Worm (Caenorhabditis elegans): ENCODE data around the gene erh-2.

Gene erh-2

ce11 chrIII:4581495-4581894, 11.5 kb upstream of the erh-2 start, which contains the start of gene F35G12.12:
Gene F35G12.12 (plus strand): TSS chrIII:4581795.
- TF ChIP-seq ces-1 (GFP tag; optimal IDR thresholded peaks at IDR 0.05): no peak
- TF ChIP-seq ceh-39 (tag; optimal IDR thresholded peaks at IDR 0.05): no peak
- TF ChIP-seq bed-3 (GFP tag; optimal IDR thresholded peaks at IDR 0.05): no peak
- no peak for TF ChIP-seq sptf-1 (tag; optimal IDR thresholded peaks at IDR 0.05)
- TF ChIP-seq flh-1 (GFP tag; optimal IDR thresholded peaks at IDR 0.05): no peak
- TF ChIP-seq ceh-43 (GFP tag; optimal IDR thresholded peaks at IDR 0.05): no peak

- TF ChIP-seq mep-1 (tag; optimal IDR thresholded peaks at IDR 0.05) (no peak), drap-1 (GFP tag; optimal IDR thresholded peaks at IDR 0.05) (no peak), nhr-28 (tag; optimal IDR thresholded peaks at IDR 0.05) (no peak), cnd-1 (tag; optimal IDR thresholded peaks at IDR 0.05) (no peak), flh-1 (GFP tag; optimal IDR thresholded peaks at IDR 0.05) (no peak), blmp-1 (tag; optimal IDR thresholded peaks at IDR 0.05) (no peak), zip-8 (tag; optimal IDR thresholded peaks at IDR 0.05) (no peak), nhr-12 (tag; optimal IDR thresholded peaks at IDR 0.05) (no peak), pha-4 (tag; optimal IDR thresholded peaks at IDR 0.05) (no peak), ztf-11 (tag; optimal IDR thresholded peaks at IDR 0.05) (no peak), ceh-39 (tag; optimal IDR thresholded peaks at IDR 0.05) (no peak), M03D4.4 (tag; optimal IDR thresholded peaks at IDR 0.05) (no peak), nhr-76 (tag; optimal IDR thresholded peaks at IDR 0.05) (no peak), unc-39 (tag; optimal IDR thresholded peaks at IDR 0.05) (no peak)
Observed at ce11 chrIII:4584068-4584566, 8.9 kb upstream of the erh-2 start, which contains the start of gene F35G12.5. Gene F35G12.5 (plus strand): TSS chrIII:4584118.

- TF ChIP-seq lsy-2 (tag; optimal IDR thresholded peaks at IDR 0.05) (peak; percentile 92), mab-5 (tag; optimal IDR thresholded peaks at IDR 0.05) (no peak), elt-3 (tag; optimal IDR thresholded peaks at IDR 0.05) (no peak), hlh-1 (tag; optimal IDR thresholded peaks at IDR 0.05) (no peak), sptf-1 (tag; optimal IDR thresholded peaks at IDR 0.05) (no peak), zip-8 (tag; optimal IDR thresholded peaks at IDR 0.05) (no peak), bed-3 (GFP tag; optimal IDR thresholded peaks at IDR 0.05) (no peak), unc-39 (tag; optimal IDR thresholded peaks at IDR 0.05) (no peak), lin-32 (GFP tag; optimal IDR thresholded peaks at IDR 0.05) (no peak), ceh-83 (GFP tag; optimal IDR thresholded peaks at IDR 0.05) (no peak), ceh-39 (tag; optimal IDR thresholded peaks at IDR 0.05) (no peak), cnd-1 (tag; optimal IDR thresholded peaks at IDR 0.05) (no peak), ceh-43 (GFP tag; optimal IDR thresholded peaks at IDR 0.05) (peak; percentile 40), mep-1 (tag; optimal IDR thresholded peaks at IDR 0.05) (no peak), ces-1 (GFP tag; optimal IDR thresholded peaks at IDR 0.05) (peak; percentile 91), pha-4 (tag; optimal IDR thresholded peaks at IDR 0.05) (peak; percentile 48), ztf-11 (tag; optimal IDR thresholded peaks at IDR 0.05) (no peak), mls-2 (tag; optimal IDR thresholded peaks at IDR 0.05) (no peak), flh-1 (GFP tag; optimal IDR thresholded peaks at IDR 0.05) (no peak), unc-120 (tag; optimal IDR thresholded peaks at IDR 0.05; ENCODE audit: poor library complexity, severe bottlenecking) (no peak), elt-1 (tag; optimal IDR thresholded peaks at IDR 0.05; ENCODE audit: borderline replicate concordance, insufficient read depth) (no peak), M03D4.4 (tag; optimal IDR thresholded peaks at IDR 0.05) (no peak), nhr-28 (tag; optimal IDR thresholded peaks at IDR 0.05) (no peak), nhr-12 (tag; optimal IDR thresholded peaks at IDR 0.05) (no peak), lin-13 (tag; optimal IDR thresholded peaks at IDR 0.05) (peak; percentile 19), blmp-1 (tag; optimal IDR thresholded peaks at IDR 0.05) (no peak), sem-2 (GFP tag; optimal IDR thresholded peaks at IDR 0.05) (no peak), ham-2 (GFP tag; optimal IDR thresholded peaks at IDR 0.05) (peak; percentile 28)
Observed at ce11 chrIII:4587177-4587576, 5.9 kb upstream of the erh-2 start, which contains the start of the genes F35G12.7 and smc-4. Gene F35G12.7 (minus strand): TSS chrIII:4587330. Gene smc-4 (plus strand): TSS chrIII:4587501.

ce11 chrIII:4594324-4594723, 1.3 kb downstream of the erh-2 start, which contains the start of gene apc-11:
Gene apc-11 (minus strand): TSS chrIII:4594424.
- no peak for TF ChIP-seq mep-1 (tag; optimal IDR thresholded peaks at IDR 0.05)
- TF ChIP-seq lin-32 (GFP tag; optimal IDR thresholded peaks at IDR 0.05): no peak
- TF ChIP-seq M03D4.4 (tag; optimal IDR thresholded peaks at IDR 0.05): no peak
- TF ChIP-seq pha-4 (tag; optimal IDR thresholded peaks at IDR 0.05): no peak
- no peak for TF ChIP-seq elt-1 (tag; optimal IDR thresholded peaks at IDR 0.05; ENCODE audit: borderline replicate concordance, insufficient read depth)

Data from whole organism, mixed stage, embryonic.